Fruit fly (Drosophila melanogaster) whole organism, embryonic: ENCODE measurements around the gene Dok.

Experiments used
- CG10267 ChIP-seq: fragments of 200-800 bp; sonication (Bioruptor generic); optimal IDR thresholded peaks from 2 replicates; lab custom pipeline; 2018; ENCODE audit warnings: missing biosample characterization, mild to moderate bottlenecking, missing genetic modification characterization, moderate library complexity
- CG10431 ChIP-seq: fragments of 200-800 bp; sonication (Bioruptor generic); optimal IDR thresholded peaks from 3 replicates; lab custom pipeline; 2018; ENCODE audit warnings: missing biosample characterization, mild to moderate bottlenecking, missing genetic modification characterization
- CG10979 ChIP-seq: fragments of 200-800 bp; sonication (Bioruptor generic); optimal IDR thresholded peaks from 2 replicates; lab custom pipeline; 2018; ENCODE audit warnings: missing biosample characterization, mild to moderate bottlenecking, missing genetic modification characterization, moderate library complexity
- CG11560 ChIP-seq: fragments of 200-800 bp; sonication (Bioruptor generic); IDR thresholded peaks from 3 replicates; pipeline ENCODE4 v1.3.6; 2022; ENCODE audit warnings: missing biosample characterization, missing genetic modification characterization
- CG12104 ChIP-seq: fragments of 200-800 bp; sonication (Bioruptor generic); optimal IDR thresholded peaks from 3 replicates; lab custom pipeline; 2016; ENCODE audit warnings: missing biosample characterization, missing genetic modification characterization
- CG12155 ChIP-seq: fragments of 200-800 bp; sonication (Bioruptor generic); optimal IDR thresholded peaks from 3 replicates; lab custom pipeline; 2016; ENCODE audit warnings: missing biosample characterization, missing genetic modification characterization
- CG12219 ChIP-seq: fragments of 200-800 bp; sonication (Bioruptor generic); optimal IDR thresholded peaks from 3 replicates; lab custom pipeline; 2018; ENCODE audit warnings: missing biosample characterization, mild to moderate bottlenecking, missing genetic modification characterization
- CG1233 ChIP-seq: fragments of 200-800 bp; sonication (Bioruptor generic); optimal IDR thresholded peaks from 4 replicates; lab custom pipeline; 2018; ENCODE audit warnings: missing biosample characterization, mild to moderate bottlenecking, missing genetic modification characterization
- CG12769 ChIP-seq: fragments of 200-800 bp; sonication (Bioruptor generic); optimal IDR thresholded peaks from 2 replicates; lab custom pipeline; 2019; ENCODE audit warnings: missing biosample characterization, mild to moderate bottlenecking, missing genetic modification characterization, moderate library complexity
- CG12942 ChIP-seq: fragments of 200-800 bp; sonication (Bioruptor generic); optimal IDR thresholded peaks from 3 replicates; lab custom pipeline; 2016; ENCODE audit warnings: missing biosample characterization, missing genetic modification characterization
- CG14014 ChIP-seq: fragments of 200-800 bp; sonication (Bioruptor generic); IDR thresholded peaks from 2 replicates; pipeline ENCODE4 v1.3.6; 2022; ENCODE audit warnings: missing biosample characterization, missing genetic modification characterization
- CG16815 ChIP-seq: fragments of 200-800 bp; sonication (Bioruptor generic); optimal IDR thresholded peaks from 3 replicates; lab custom pipeline; 2017; ENCODE audit warnings: missing biosample characterization, mild to moderate bottlenecking, missing genetic modification characterization
- CG17568 ChIP-seq: fragments of 200-800 bp; sonication (Bioruptor generic); optimal IDR thresholded peaks from 2 replicates; lab custom pipeline; 2018; ENCODE audit warnings: missing biosample characterization, mild to moderate bottlenecking, missing genetic modification characterization, moderate library complexity
- CG33213 ChIP-seq: fragments of 200-800 bp; sonication (Bioruptor generic); optimal IDR thresholded peaks from 3 replicates; lab custom pipeline; 2016; ENCODE audit warnings: missing biosample characterization, missing genetic modification characterization
- CG3726 ChIP-seq: fragments of 200-800 bp; sonication (Bioruptor generic); IDR thresholded peaks from 3 replicates; pipeline ENCODE4, ENCODE4 v1.3.6; 2022; ENCODE audit warnings: missing biosample characterization, missing genetic modification characterization
- CG6654 ChIP-seq: fragments of 200-800 bp; sonication (Bioruptor generic); optimal IDR thresholded peaks from 2 replicates; lab custom pipeline; 2017; ENCODE audit warnings: missing biosample characterization, mild to moderate bottlenecking, missing genetic modification characterization
- CG8290 ChIP-seq, 3 experiments: fragments of 200-800 bp; sonication (Bioruptor generic); optimal IDR thresholded peaks; 2 replicates each; lab custom pipeline; 2016 to 2019; ENCODE audit warnings: missing biosample characterization in 3 of 3, missing genetic modification characterization in 3 of 3, mild to moderate bottlenecking in 2 of 3, moderate library complexity in 1 of 3
- CG8359 ChIP-seq: fragments of 200-800 bp; sonication (Bioruptor generic); optimal IDR thresholded peaks from 2 replicates; lab custom pipeline; 2017; ENCODE audit warnings: missing biosample characterization, mild to moderate bottlenecking, missing genetic modification characterization, borderline replicate concordance
- CG8944 ChIP-seq: fragments of 200-800 bp; sonication (Bioruptor generic); optimal IDR thresholded peaks from 3 replicates; lab custom pipeline; 2016; ENCODE audit warnings: missing biosample characterization, missing genetic modification characterization
- CG9437 ChIP-seq: fragments of 200-800 bp; sonication (Bioruptor generic); optimal IDR thresholded peaks from 2 replicates; lab custom pipeline; 2018; ENCODE audit warnings: missing biosample characterization, mild to moderate bottlenecking, missing genetic modification characterization
- CG9727 ChIP-seq: fragments of 200-800 bp; sonication (Bioruptor generic); optimal IDR thresholded peaks from 3 replicates; lab custom pipeline; 2017; ENCODE audit warnings: missing biosample characterization, mild to moderate bottlenecking, missing genetic modification characterization
- Drgx ChIP-seq: fragments of 200-800 bp; sonication (Bioruptor generic); IDR thresholded peaks from 2 replicates; pipeline ENCODE4 v1.3.6; 2022; ENCODE audit warnings: missing biosample characterization, missing genetic modification characterization
- Fer1 ChIP-seq: fragments of 200-800 bp; sonication (Bioruptor generic); optimal IDR thresholded peaks from 2 replicates; lab custom pipeline; 2017; ENCODE audit warnings: missing biosample characterization, mild to moderate bottlenecking, missing genetic modification characterization
- GATAe ChIP-seq: fragments of 200-800 bp; sonication (Bioruptor generic); conservative IDR thresholded peaks from 2 replicates; pipeline ENCODE4 v1.3.6; 2022; ENCODE audit warnings: missing biosample characterization, missing genetic modification characterization
- Gug ChIP-seq: fragments of 200-800 bp; sonication (Bioruptor generic); IDR thresholded peaks from 4 replicates; pipeline ENCODE4 v1.3.6; 2022; ENCODE audit warnings: missing biosample characterization, missing genetic modification characterization
- H2.0 ChIP-seq: fragments of 200-800 bp; sonication (Bioruptor generic); IDR thresholded peaks from 2 replicates; pipeline ENCODE4 v1.3.6; 2022; ENCODE audit warnings: missing biosample characterization, missing genetic modification characterization
- HLH3B ChIP-seq: fragments of 200-800 bp; sonication (Bioruptor generic); IDR thresholded peaks from 2 replicates; pipeline ENCODE4 v1.3.6; 2022; ENCODE audit warnings: missing biosample characterization, missing genetic modification characterization
- HmgD ChIP-seq: fragments of 200-800 bp; sonication (Bioruptor generic); optimal IDR thresholded peaks from 3 replicates; lab custom pipeline; 2016; ENCODE audit warnings: missing biosample characterization, missing genetic modification characterization
- Lhr ChIP-seq: fragments of 200-800 bp; sonication (Bioruptor generic); optimal IDR thresholded peaks from 3 replicates; lab custom pipeline; 2017; ENCODE audit warnings: mild to moderate bottlenecking, missing biosample characterization, missing genetic modification reagents, missing genetic modification characterization
- Mad ChIP-seq: fragments of 200-800 bp; sonication (Bioruptor generic); optimal IDR thresholded peaks from 2 replicates; lab custom pipeline; 2016; ENCODE audit warnings: missing biosample characterization, missing genetic modification characterization
- Max ChIP-seq: fragments of 200-800 bp; sonication (Bioruptor generic); optimal IDR thresholded peaks from 2 replicates; lab custom pipeline; 2016; ENCODE audit warnings: missing biosample characterization, mild to moderate bottlenecking, missing genetic modification characterization
- Rx ChIP-seq: fragments of 200-800 bp; sonication (Bioruptor generic); IDR thresholded peaks from 2 replicates; pipeline ENCODE4 v1.3.6; 2022; ENCODE audit warnings: missing biosample characterization, missing genetic modification characterization
- Side ChIP-seq: fragments of 200-800 bp; sonication (Bioruptor generic); optimal IDR thresholded peaks from 2 replicates; lab custom pipeline; 2016; ENCODE audit warnings: missing biosample characterization, missing genetic modification characterization
- Six4 ChIP-seq: fragments of 200-800 bp; sonication (Bioruptor generic); optimal IDR thresholded peaks from 2 replicates; lab custom pipeline; 2016; ENCODE audit warnings: missing biosample characterization, missing genetic modification characterization
- TFAM ChIP-seq: fragments of 200-800 bp; sonication (Bioruptor generic); optimal IDR thresholded peaks from 2 replicates; lab custom pipeline; 2017; ENCODE audit warnings: missing biosample characterization, missing genetic modification characterization, inconsistent platforms
- bab2 ChIP-seq: fragments of 200-800 bp; sonication (Bioruptor generic); optimal IDR thresholded peaks from 2 replicates; lab custom pipeline; 2016; ENCODE audit warnings: missing biosample characterization, missing genetic modification characterization
- bigmax ChIP-seq: fragments of 200-800 bp; sonication (Bioruptor generic); optimal IDR thresholded peaks from 2 replicates; lab custom pipeline; 2018; ENCODE audit warnings: missing biosample characterization, mild to moderate bottlenecking, missing genetic modification characterization
- crp ChIP-seq, 2 experiments: fragments of 200-800 bp; sonication (Bioruptor generic); optimal IDR thresholded peaks; 2 replicates in 1 of 2; 3 replicates in 1 of 2; lab custom pipeline; 2017; ENCODE audit warnings: missing biosample characterization in 2 of 2, missing genetic modification characterization in 2 of 2, mild to moderate bottlenecking in 1 of 2, moderate library complexity in 1 of 2
- cwo ChIP-seq: fragments of 200-800 bp; sonication (Bioruptor generic); optimal IDR thresholded peaks from 3 replicates; lab custom pipeline; 2017; ENCODE audit warnings: missing biosample characterization, missing genetic modification characterization, mild to moderate bottlenecking, moderate library complexity, missing genetic modification reagents
- dati ChIP-seq: fragments of 200-800 bp; sonication (Bioruptor generic); IDR thresholded peaks from 2 replicates; pipeline ENCODE4 v1.3.6; 2022; ENCODE audit warnings: missing biosample characterization, missing genetic modification characterization
- eyg ChIP-seq: fragments of 200-800 bp; sonication (Bioruptor generic); optimal IDR thresholded peaks from 3 replicates; lab custom pipeline; 2016; ENCODE audit warnings: missing biosample characterization, missing genetic modification characterization
- jumu ChIP-seq: fragments of 200-800 bp; sonication (Bioruptor generic); optimal IDR thresholded peaks from 3 replicates; lab custom pipeline; 2016; ENCODE audit warnings: missing biosample characterization, missing genetic modification characterization
- lilli ChIP-seq: fragments of 200-800 bp; sonication (Bioruptor generic); optimal IDR thresholded peaks from 3 replicates; lab custom pipeline; 2016; ENCODE audit warnings: missing biosample characterization, missing genetic modification characterization
- lmd ChIP-seq: fragments of 200-800 bp; sonication (Bioruptor generic); IDR thresholded peaks from 2 replicates; pipeline ENCODE4 v1.3.6; 2022; ENCODE audit warnings: missing biosample characterization, missing genetic modification characterization
- mirr ChIP-seq: fragments of 200-800 bp; sonication (Bioruptor generic); optimal IDR thresholded peaks from 3 replicates; lab custom pipeline; 2018; ENCODE audit warnings: missing biosample characterization, mild to moderate bottlenecking, missing genetic modification characterization
- nom ChIP-seq: fragments of 200-800 bp; sonication (Bioruptor generic); optimal IDR thresholded peaks from 2 replicates; lab custom pipeline; 2017; ENCODE audit warnings: missing biosample characterization, missing genetic modification characterization, mild to moderate bottlenecking, moderate library complexity, missing genetic modification reagents
- repo ChIP-seq: fragments of 200-800 bp; sonication (Bioruptor generic); optimal IDR thresholded peaks from 2 replicates; lab custom pipeline; 2016; ENCODE audit warnings: missing biosample characterization, missing genetic modification characterization
- ro ChIP-seq: fragments of 200-800 bp; sonication (Bioruptor generic); IDR thresholded peaks from 2 replicates; pipeline ENCODE4 v1.3.6; 2022; ENCODE audit warnings: missing biosample characterization, missing genetic modification characterization
- tio ChIP-seq: fragments of 200-800 bp; sonication (Bioruptor generic); optimal IDR thresholded peaks from 2 replicates; lab custom pipeline; 2017; ENCODE audit warnings: missing biosample characterization, missing genetic modification characterization, inconsistent platforms

Gene Dok

dm6 chrX:7291850-7292499 lies 32.0 kb upstream of the Dok start (continued):
- TF ChIP-seq Side (peak; percentile 26), H2.0 (peak; percentile 43; the same call in 1 of the 2 replicates), CG6654 (GFP tag; lab: Kevin White, UChicago) (peak; percentile 48), repo (GFP tag; lab: Kevin White, UChicago) (peak; percentile 41), lmd (GFP tag; lab: Robert Waterston, UW) (peak; percentile 63), CG8944 (GFP tag; lab: Kevin White, UChicago) (peak; percentile 53), Max (GFP tag; lab: Kevin White, UChicago) (peak; percentile 78), CG1233 (GFP tag; lab: Kevin White, UChicago) (peak; percentile 69), cwo (GFP tag; lab: Kevin White, UChicago) (peak; percentile 19), Drgx (GFP tag; lab: Robert Waterston, UW) (peak; percentile 69; the same call in 1 of the 2 replicates), bigmax (GFP tag; lab: Kevin White, UChicago) (no peak), Rx (GFP tag; lab: Robert Waterston, UW) (peak; percentile 48; the same call in 1 of the 2 replicates), CG8290 (GFP tag; optimal IDR thresholded peaks at IDR 0.05; lab: Kevin White, UChicago) (peak; percentile 62), CG8290 (tag; optimal IDR thresholded peaks at IDR 0.05; lab: Kevin White, UChicago) (peak in 1 of 2 experiments; percentile 48), HmgD (GFP tag; lab: Kevin White, UChicago) (no peak), CG12155 (GFP tag; lab: Kevin White, UChicago) (peak; percentile 56), Lhr (GFP tag; lab: Kevin White, UChicago) (peak; percentile 75), CG9437 (peak; percentile 55), jumu (GFP tag; lab: Kevin White, UChicago) (peak; percentile 4), ro (peak; percentile 6; the same call in 1 of the 2 replicates), CG12769 (tag; lab: Kevin White, UChicago) (no peak), mirr (GFP tag; lab: Kevin White, UChicago) (no peak), CG10979 (tag; lab: Kevin White, UChicago) (peak; percentile 93), crp (GFP tag; optimal IDR thresholded peaks at IDR 0.05; lab: Kevin White, UChicago) (peak in 1 of 2 experiments; percentile 16), CG10267 (peak; percentile 85), Mad (GFP tag; lab: Kevin White, UChicago) (peak; percentile 77), CG16815 (peak; percentile 83), bab2 (peak; percentile 52), dati (peak; percentile 38; the same call in 1 of the 2 replicates), CG8359 (GFP tag; lab: Kevin White, UChicago) (peak; percentile 20), CG3726 (0 out of 3 replicates have a peak, but pooled peaks have one; percentile 50), CG10431 (GFP tag; lab: Kevin White, UChicago) (peak; percentile 62), CG12219 (GFP tag; lab: Kevin White, UChicago) (peak; percentile 61), CG14014 (GFP tag; lab: Robert Waterston, UW) (peak; percentile 50; the same call in 1 of the 2 replicates), CG12104 (peak; percentile 71), CG11560 (0 out of 3 replicates have a peak, but pooled peaks have one; percentile 34), nom (GFP tag; lab: Kevin White, UChicago) (peak; percentile 92), CG9727 (GFP tag; lab: Kevin White, UChicago) (peak; percentile 94), Six4 (GFP tag; lab: Kevin White, UChicago) (peak; percentile 83), Gug (GFP tag; lab: Robert Waterston, UW) (peak; percentile 40; the same call in 1 of the 4 replicates), HLH3B (GFP tag; lab: Robert Waterston, UW) (peak; percentile 77), GATAe (no peak), lilli (GFP tag; lab: Kevin White, UChicago) (peak; percentile 55), CG12942 (GFP tag; lab: Kevin White, UChicago) (peak; percentile 68), CG17568 (peak; percentile 58), tio (GFP tag; lab: Kevin White, UChicago) (peak; percentile 71), CG33213 (GFP tag; lab: Kevin White, UChicago) (peak; percentile 43), TFAM (GFP tag; lab: Kevin White, UChicago) (no peak), eyg (no peak), Fer1 (GFP tag; lab: Kevin White, UChicago) (peak; percentile 40)
